Fruit fly (Drosophila melanogaster) whole organism, embryonic: ENCODE data around the gene CG15023.

Experiments
- Adf1 ChIP-seq: fragments of 200-800 bp; sonication (Bioruptor generic); IDR thresholded peaks from 2 replicates; pipeline ENCODE4 v1.3.6; 2022; ENCODE audit warnings: missing biosample characterization, missing genetic modification characterization
- BtbVII ChIP-seq: fragments of 200-800 bp; sonication (Bioruptor generic); optimal IDR thresholded peaks from 3 replicates; lab custom pipeline; 2017; ENCODE audit warnings: missing biosample characterization, mild to moderate bottlenecking, missing genetic modification characterization
- CG10366 ChIP-seq: fragments of 200-800 bp; sonication (Bioruptor generic); IDR thresholded peaks from 2 replicates; pipeline ENCODE4 v1.3.6; 2022; ENCODE audit warnings: missing biosample characterization, missing genetic modification characterization
- CG10959 ChIP-seq: fragments of 200-800 bp; sonication (Bioruptor generic); IDR thresholded peaks from 2 replicates; pipeline ENCODE4 v1.3.6; 2022; ENCODE audit warnings: missing biosample characterization, missing genetic modification characterization
- CG11398 ChIP-seq: fragments of 200-800 bp; sonication (Bioruptor generic); optimal IDR thresholded peaks from 2 replicates; lab custom pipeline; 2016; ENCODE audit warnings: missing biosample characterization, missing genetic modification characterization
- CG11696 ChIP-seq: fragments of 200-800 bp; sonication (Bioruptor generic); IDR thresholded peaks from 2 replicates; pipeline ENCODE4 v1.3.6; 2022; ENCODE audit warnings: missing biosample characterization, missing genetic modification characterization
- CG12299 ChIP-seq: fragments of 200-800 bp; sonication (Bioruptor generic); optimal IDR thresholded peaks from 2 replicates; lab custom pipeline; 2018; ENCODE audit warnings: missing biosample characterization, mild to moderate bottlenecking, missing genetic modification characterization
- CG12942 ChIP-seq: fragments of 200-800 bp; sonication (Bioruptor generic); optimal IDR thresholded peaks from 3 replicates; lab custom pipeline; 2016; ENCODE audit warnings: missing biosample characterization, missing genetic modification characterization
- CG14965 ChIP-seq: fragments of 200-800 bp; sonication (Bioruptor generic); optimal IDR thresholded peaks from 2 replicates; lab custom pipeline; 2016; ENCODE audit warnings: missing biosample characterization, missing genetic modification characterization, borderline replicate concordance
- CG15269 ChIP-seq: fragments of 200-800 bp; sonication (Bioruptor generic); optimal IDR thresholded peaks from 2 replicates; lab custom pipeline; 2018; ENCODE audit warnings: missing biosample characterization, mild to moderate bottlenecking, missing genetic modification characterization, moderate library complexity
- CG16815 ChIP-seq: fragments of 200-800 bp; sonication (Bioruptor generic); optimal IDR thresholded peaks from 3 replicates; lab custom pipeline; 2017; ENCODE audit warnings: missing biosample characterization, mild to moderate bottlenecking, missing genetic modification characterization
- CG18619 ChIP-seq: fragments of 200-800 bp; sonication (Bioruptor generic); optimal IDR thresholded peaks from 3 replicates; lab custom pipeline; 2017; ENCODE audit warnings: missing biosample characterization, mild to moderate bottlenecking, missing genetic modification characterization
- CG2120 ChIP-seq: fragments of 200-800 bp; sonication (Bioruptor generic); optimal IDR thresholded peaks from 3 replicates; lab custom pipeline; 2016; ENCODE audit warnings: missing biosample characterization, missing genetic modification characterization
- CG31441 ChIP-seq: fragments of 200-800 bp; sonication (Bioruptor generic); IDR thresholded peaks from 2 replicates; pipeline ENCODE4 v1.3.6; 2022; ENCODE audit warnings: missing biosample characterization, missing genetic modification characterization
- CG33557 ChIP-seq: fragments of 200-800 bp; sonication (Bioruptor generic); optimal IDR thresholded peaks from 2 replicates; lab custom pipeline; 2019; ENCODE audit warnings: missing biosample characterization, mild to moderate bottlenecking, missing genetic modification characterization, moderate library complexity
- CG4730 ChIP-seq: fragments of 200-800 bp; sonication (Bioruptor generic); IDR thresholded peaks from 2 replicates; pipeline ENCODE4 v1.3.6; 2022; ENCODE audit warnings: missing biosample characterization, missing genetic modification characterization
- Chrac-16 ChIP-seq: fragments of 200-800 bp; sonication (Bioruptor generic); optimal IDR thresholded peaks from 3 replicates; lab custom pipeline; 2016; ENCODE audit warnings: missing biosample characterization, missing genetic modification characterization
- CkIIα-i1 ChIP-seq: fragments of 200-800 bp; sonication (Bioruptor generic); IDR thresholded peaks from 2 replicates; pipeline ENCODE4 v1.3.6; 2022; ENCODE audit warnings: missing biosample characterization, missing genetic modification characterization
- CoRest ChIP-seq: fragments of 200-800 bp; sonication (Bioruptor generic); optimal IDR thresholded peaks from 3 replicates; lab custom pipeline; 2018; ENCODE audit warnings: missing biosample characterization, mild to moderate bottlenecking, missing genetic modification characterization, moderate library complexity
- Dek ChIP-seq: fragments of 200-800 bp; sonication (Bioruptor generic); optimal IDR thresholded peaks from 3 replicates; lab custom pipeline; 2019; ENCODE audit warnings: missing biosample characterization, mild to moderate bottlenecking, missing genetic modification characterization, moderate library complexity
- Dfd ChIP-seq, 2 experiments: fragments of >200 bp; optimal IDR thresholded peaks; 2 replicates each; lab custom pipeline; 2017; ENCODE audit warnings: missing biosample characterization in 2 of 2, missing genetic modification characterization in 2 of 2
- E2f1 ChIP-seq: fragments of 200-800 bp; sonication (Bioruptor generic); IDR thresholded peaks from 2 replicates; pipeline ENCODE4 v1.3.6; 2022; ENCODE audit warnings: missing biosample characterization, missing genetic modification characterization
- E2f2 ChIP-seq: fragments of 200-800 bp; sonication (Bioruptor generic); IDR thresholded peaks from 2 replicates; pipeline ENCODE4 v1.3.6; 2022; ENCODE audit warnings: missing biosample characterization, missing genetic modification characterization
- Eip74EF ChIP-seq, 2 experiments: fragments of 200-800 bp in 1 of 2; fragments of >200 bp in 1 of 2; sonication (Bioruptor generic) in 1 of 2; optimal IDR thresholded peaks; 2 replicates each; lab custom pipeline; 2017 to 2019; ENCODE audit warnings: missing biosample characterization in 2 of 2, missing genetic modification characterization in 2 of 2, mild to moderate bottlenecking in 1 of 2, moderate library complexity in 1 of 2
- Gug ChIP-seq: fragments of 200-800 bp; sonication (Bioruptor generic); IDR thresholded peaks from 4 replicates; pipeline ENCODE4 v1.3.6; 2022; ENCODE audit warnings: missing biosample characterization, missing genetic modification characterization
- HLH3B ChIP-seq: fragments of 200-800 bp; sonication (Bioruptor generic); IDR thresholded peaks from 2 replicates; pipeline ENCODE4 v1.3.6; 2022; ENCODE audit warnings: missing biosample characterization, missing genetic modification characterization
- Hr3 ChIP-seq: fragments of 200-800 bp; sonication (Bioruptor generic); optimal IDR thresholded peaks from 3 replicates; lab custom pipeline; 2016; ENCODE audit warnings: missing biosample characterization, missing genetic modification characterization
- Med ChIP-seq: fragments of 200-800 bp; sonication (Bioruptor generic); peaks from one replicate; lab custom pipeline; 2016; ENCODE audit warnings: missing biosample characterization, missing genetic modification characterization, mild to moderate bottlenecking, inconsistent platforms, moderate library complexity
- NC2β ChIP-seq: fragments of 200-800 bp; sonication (Bioruptor generic); optimal IDR thresholded peaks from 2 replicates; lab custom pipeline; 2016; ENCODE audit warnings: missing biosample characterization, missing genetic modification characterization
- Optix ChIP-seq: fragments of 200-800 bp; sonication (Bioruptor generic); IDR thresholded peaks from 3 replicates; pipeline ENCODE4 v1.3.6; 2022; ENCODE audit warnings: missing biosample characterization, missing genetic modification characterization
- Rfx ChIP-seq: fragments of 200-800 bp; sonication (Bioruptor generic); IDR thresholded peaks from 2 replicates; pipeline ENCODE4 v1.3.6; 2022; ENCODE audit warnings: missing biosample characterization, missing genetic modification characterization
- Side ChIP-seq: fragments of 200-800 bp; sonication (Bioruptor generic); optimal IDR thresholded peaks from 2 replicates; lab custom pipeline; 2016; ENCODE audit warnings: missing biosample characterization, missing genetic modification characterization
- Sin3A ChIP-seq: fragments of >200 bp; optimal IDR thresholded peaks from 2 replicates; lab custom pipeline; 2018
- TFAM ChIP-seq: fragments of 200-800 bp; sonication (Bioruptor generic); optimal IDR thresholded peaks from 2 replicates; lab custom pipeline; 2017; ENCODE audit warnings: missing biosample characterization, missing genetic modification characterization, inconsistent platforms
- az2 ChIP-seq: fragments of 200-800 bp; sonication (Bioruptor generic); optimal IDR thresholded peaks from 3 replicates; lab custom pipeline; 2016; ENCODE audit warnings: missing biosample characterization, missing genetic modification characterization
- bab2 ChIP-seq: fragments of 200-800 bp; sonication (Bioruptor generic); optimal IDR thresholded peaks from 2 replicates; lab custom pipeline; 2016; ENCODE audit warnings: missing biosample characterization, missing genetic modification characterization
- cato ChIP-seq: fragments of 200-800 bp; sonication (Bioruptor generic); optimal IDR thresholded peaks from 2 replicates; lab custom pipeline; 2016; ENCODE audit warnings: missing biosample characterization, missing genetic modification characterization, borderline replicate concordance
- en ChIP-seq: fragments of 200-800 bp; sonication (Bioruptor generic); optimal IDR thresholded peaks from 2 replicates; lab custom pipeline; 2016; ENCODE audit warnings: missing biosample characterization, missing genetic modification characterization
- ewg ChIP-seq: fragments of 200-800 bp; sonication (Bioruptor generic); optimal IDR thresholded peaks from 3 replicates; lab custom pipeline; 2017; ENCODE audit warnings: mild to moderate bottlenecking, missing biosample characterization, missing genetic modification reagents, missing genetic modification characterization
- fd3F ChIP-seq: fragments of 200-800 bp; sonication (Bioruptor generic); optimal IDR thresholded peaks from 2 replicates; lab custom pipeline; 2018; ENCODE audit warnings: missing biosample characterization, mild to moderate bottlenecking, missing genetic modification characterization, moderate library complexity
- fru ChIP-seq: fragments of >200 bp; optimal IDR thresholded peaks from 2 replicates; lab custom pipeline; 2017
- ftz-f1 ChIP-seq: fragments of 200-800 bp; sonication (Bioruptor generic); optimal IDR thresholded peaks from 2 replicates; lab custom pipeline; 2016; ENCODE audit warnings: missing biosample characterization, missing genetic modification characterization
- gt ChIP-seq: fragments of 200-800 bp; sonication (Bioruptor generic); IDR thresholded peaks from 2 replicates; pipeline ENCODE4 v1.3.6; 2022; ENCODE audit warnings: missing biosample characterization, missing genetic modification characterization
- kay ChIP-seq: fragments of 200-800 bp; sonication (Bioruptor generic); optimal IDR thresholded peaks from 2 replicates; lab custom pipeline; 2016; ENCODE audit warnings: missing biosample characterization, missing genetic modification characterization
- lilli ChIP-seq: fragments of 200-800 bp; sonication (Bioruptor generic); optimal IDR thresholded peaks from 3 replicates; lab custom pipeline; 2016; ENCODE audit warnings: missing biosample characterization, missing genetic modification characterization
- lov ChIP-seq, 2 experiments: fragments of 200-800 bp in 1 of 2; fragments of >200 bp in 1 of 2; sonication (Bioruptor generic) in 1 of 2; IDR thresholded peaks in 1 of 2; optimal IDR thresholded peaks in 1 of 2; 2 replicates in 1 of 2; 3 replicates in 1 of 2; pipeline versions ENCODE4 v1.3.6 to Lab custom; 2017 to 2022; ENCODE audit warnings: missing biosample characterization in 1 of 2, missing genetic modification characterization in 1 of 2
- mld ChIP-seq: fragments of 200-800 bp; sonication (Bioruptor generic); IDR thresholded peaks from 3 replicates; pipeline ENCODE4 v1.3.6; 2022; ENCODE audit warnings: missing biosample characterization, missing genetic modification characterization; ENCODE audit not compliant: partially characterized antibody
- pita ChIP-seq: fragments of 200-800 bp; sonication (Bioruptor generic); optimal IDR thresholded peaks from 2 replicates; lab custom pipeline; 2017; ENCODE audit warnings: missing biosample characterization, mild to moderate bottlenecking, missing genetic modification characterization
- pum ChIP-seq: fragments of 200-800 bp; sonication (Bioruptor generic); optimal IDR thresholded peaks from 2 replicates; lab custom pipeline; 2016; ENCODE audit warnings: missing biosample characterization, missing genetic modification characterization
- run ChIP-seq: fragments of 200-800 bp; sonication (Bioruptor generic); optimal IDR thresholded peaks from 3 replicates; lab custom pipeline; 2018; ENCODE audit warnings: missing biosample characterization, mild to moderate bottlenecking, missing genetic modification characterization
- tna ChIP-seq: fragments of 200-800 bp; sonication (Bioruptor generic); IDR thresholded peaks from 2 replicates; pipeline ENCODE4 v1.3.6; 2022; ENCODE audit warnings: missing biosample characterization, missing genetic modification characterization; ENCODE audit not compliant: partially characterized antibody
- zfh2 ChIP-seq: fragments of 200-800 bp; sonication (Bioruptor generic); optimal IDR thresholded peaks from 2 replicates; lab custom pipeline; 2016; ENCODE audit warnings: missing biosample characterization, missing genetic modification characterization

CG15023 gene

dm6 chr3L:4412974-4413373 lies 48.3 kb downstream of the CG15023 start (continued):
- TF ChIP-seq CG14965 (GFP tag; lab: Kevin White, UChicago) (no peak), Dfd (GFP tag; optimal IDR thresholded peaks at IDR 0.05; lab: Kevin White, UChicago) (no peak), CG12942 (GFP tag; lab: Kevin White, UChicago) (no peak), CG15269 (peak; percentile 40), pum (no peak), gt (GFP tag; lab: Robert Waterston, UW) (no peak), az2 (GFP tag; lab: Kevin White, UChicago) (peak; percentile 25), Adf1 (no peak), ftz-f1 (no peak), fd3F (GFP tag; lab: Kevin White, UChicago) (peak; percentile 21), Hr3 (GFP tag; lab: Kevin White, UChicago) (no peak), Dek (tag; lab: Kevin White, UChicago) (no peak), CG10959 (GFP tag; lab: Robert Waterston, UW) (no peak), CkIIα-i1 (GFP tag; lab: Robert Waterston, UW) (no peak), fru (lab: Kevin White, UChicago) (no peak), Optix (GFP tag; lab: Robert Waterston, UW) (peak; percentile 61; the same call in 2 of the 3 replicates), CG33557 (no peak), CG18619 (GFP tag; lab: Kevin White, UChicago) (peak; percentile 19), CG4730 (GFP tag; lab: Robert Waterston, UW) (no peak), E2f2 (GFP tag; lab: Robert Waterston, UW) (no peak), CG31441 (GFP tag; lab: Robert Waterston, UW) (no peak), lov (optimal IDR thresholded peaks at IDR 0.05; lab: Kevin White, UChicago) (no peak), lov (GFP tag; IDR thresholded peaks at IDR 0.05; lab: Robert Waterston, UW) (no peak), Gug (GFP tag; lab: Robert Waterston, UW) (peak; percentile 23; the same call in 1 of the 4 replicates), lilli (GFP tag; lab: Kevin White, UChicago) (peak; percentile 45), run (tag; lab: Kevin White, UChicago) (no peak), E2f1 (GFP tag; lab: Robert Waterston, UW) (peak; percentile 54; the same call in 1 of the 2 replicates), CG11398 (GFP tag; lab: Kevin White, UChicago) (no peak), CoRest (tag; lab: Kevin White, UChicago) (peak; percentile 27), CG12299 (tag; lab: Kevin White, UChicago) (no peak), HLH3B (GFP tag; lab: Robert Waterston, UW) (peak; percentile 61; the same call in 1 of the 2 replicates), Eip74EF (GFP tag; optimal IDR thresholded peaks at IDR 0.05; lab: Kevin White, UChicago) (peak in 1 of 2 experiments; percentile 5), Rfx (GFP tag; lab: Robert Waterston, UW) (peak; percentile 84), TFAM (no peak), kay (GFP tag; lab: Kevin White, UChicago) (no peak), Chrac-16 (GFP tag; lab: Kevin White, UChicago) (peak; percentile 26), tna (no peak), BtbVII (GFP tag; lab: Kevin White, UChicago) (no peak), CG16815 (no peak), CG2120 (peak; percentile 64), bab2 (peak; percentile 12), zfh2 (GFP tag; lab: Kevin White, UChicago) (peak; percentile 10), pita (GFP tag; lab: Kevin White, UChicago) (no peak), cato (GFP tag; lab: Kevin White, UChicago) (no peak), CG11696 (GFP tag; lab: Robert Waterston, UW) (peak; percentile 35; the same call in 1 of the 2 replicates), NC2β (GFP tag; lab: Kevin White, UChicago) (no peak), ewg (GFP tag; lab: Kevin White, UChicago) (no peak), Side (GFP tag; lab: Kevin White, UChicago) (peak; percentile 16), Sin3A (lab: Kevin White, UChicago) (no peak), Med (GFP tag; lab: Kevin White, UChicago) (peak; percentile 91), CG10366 (GFP tag; lab: Robert Waterston, UW) (peak; percentile 62; the same call in 1 of the 2 replicates), mld (GFP tag; lab: Robert Waterston, UW) (no peak), en (GFP tag; lab: Kevin White, UChicago) (no peak)
